Fruit fly (Drosophila melanogaster) whole organism, embryonic: Measurements from ENCODE around the gene Syt12.

Experiments
- Awh ChIP-seq: fragments of 200-800 bp; sonication (Bioruptor generic); IDR thresholded peaks from 2 replicates; pipeline ENCODE4, ENCODE4 v1.3.6; 2022; ENCODE audit warnings: missing biosample characterization, missing genetic modification characterization
- B-H2 ChIP-seq: fragments of 200-800 bp; sonication (Bioruptor generic); optimal IDR thresholded peaks from 2 replicates; lab custom pipeline; 2018; ENCODE audit warnings: missing biosample characterization, mild to moderate bottlenecking, missing genetic modification characterization
- Bteb2 ChIP-seq: fragments of 200-800 bp; sonication (Bioruptor generic); optimal IDR thresholded peaks from 2 replicates; lab custom pipeline; 2016; ENCODE audit warnings: missing biosample characterization, missing genetic modification characterization
- CG11085 ChIP-seq: fragments of 200-800 bp; sonication (Bioruptor generic); IDR thresholded peaks from 2 replicates; pipeline ENCODE4 v1.3.6; 2022; ENCODE audit warnings: missing biosample characterization, missing genetic modification characterization
- CG12071 ChIP-seq: fragments of 200-800 bp; sonication (Bioruptor generic); optimal IDR thresholded peaks from 3 replicates; lab custom pipeline; 2018; ENCODE audit warnings: missing biosample characterization, mild to moderate bottlenecking, missing genetic modification characterization
- CG13287 ChIP-seq: fragments of 200-800 bp; sonication (Bioruptor generic); IDR thresholded peaks from 2 replicates; pipeline ENCODE4 v1.3.6; 2022; ENCODE audit warnings: missing biosample characterization, missing genetic modification characterization; ENCODE audit not compliant: partially characterized antibody
- CG13894 ChIP-seq: fragments of 200-800 bp; sonication (Bioruptor generic); optimal IDR thresholded peaks from 3 replicates; lab custom pipeline; 2018; ENCODE audit warnings: missing biosample characterization, mild to moderate bottlenecking, missing genetic modification characterization, moderate library complexity
- CG15696 ChIP-seq: fragments of 200-800 bp; sonication (Bioruptor generic); optimal IDR thresholded peaks from 2 replicates; lab custom pipeline; 2019; ENCODE audit warnings: missing biosample characterization, mild to moderate bottlenecking, missing genetic modification characterization, moderate library complexity
- CG16779 ChIP-seq: fragments of 200-800 bp; sonication (Bioruptor generic); IDR thresholded peaks from 2 replicates; pipeline ENCODE4 v1.3.6; 2022; ENCODE audit warnings: missing biosample characterization, missing genetic modification characterization
- CG17361 ChIP-seq: fragments of 200-800 bp; sonication (Bioruptor generic); IDR thresholded peaks from 3 replicates; pipeline ENCODE4 v1.3.6; 2022; ENCODE audit warnings: missing biosample characterization, missing genetic modification characterization
- CG17385 ChIP-seq: fragments of 200-800 bp; sonication (Bioruptor generic); optimal IDR thresholded peaks from 3 replicates; lab custom pipeline; 2018; ENCODE audit warnings: missing biosample characterization, mild to moderate bottlenecking, missing genetic modification characterization
- CG18764 ChIP-seq: fragments of 200-800 bp; sonication (Bioruptor generic); optimal IDR thresholded peaks from 3 replicates; lab custom pipeline; 2016; ENCODE audit warnings: missing biosample characterization, missing genetic modification characterization
- CG2116 ChIP-seq: fragments of 200-800 bp; sonication (Bioruptor generic); optimal IDR thresholded peaks from 3 replicates; lab custom pipeline; 2018; ENCODE audit warnings: missing biosample characterization, mild to moderate bottlenecking, missing genetic modification characterization
- CG34422 ChIP-seq: fragments of 200-800 bp; sonication (Bioruptor generic); IDR thresholded peaks from 3 replicates; pipeline ENCODE4 v1.3.6; 2022; ENCODE audit warnings: missing biosample characterization, missing genetic modification characterization
- CG3847 ChIP-seq: fragments of 200-800 bp; sonication (Bioruptor generic); IDR thresholded peaks from 2 replicates; pipeline ENCODE4 v1.3.6; 2022; ENCODE audit warnings: missing biosample characterization, missing genetic modification characterization
- CG42726 ChIP-seq: fragments of 200-800 bp; sonication (Bioruptor generic); IDR thresholded peaks from 2 replicates; pipeline ENCODE4 v1.3.6; 2022; ENCODE audit warnings: missing biosample characterization, missing genetic modification characterization; ENCODE audit not compliant: partially characterized antibody
- CG4404 ChIP-seq: fragments of 200-800 bp; sonication (Bioruptor generic); IDR thresholded peaks from 2 replicates; pipeline ENCODE4 v1.3.6; 2022; ENCODE audit warnings: missing biosample characterization, missing genetic modification characterization
- CG4854 ChIP-seq: fragments of 200-800 bp; sonication (Bioruptor generic); optimal IDR thresholded peaks from 2 replicates; lab custom pipeline; 2016; ENCODE audit warnings: missing biosample characterization, missing genetic modification characterization, inconsistent platforms
- CG6654 ChIP-seq: fragments of 200-800 bp; sonication (Bioruptor generic); optimal IDR thresholded peaks from 2 replicates; lab custom pipeline; 2017; ENCODE audit warnings: missing biosample characterization, mild to moderate bottlenecking, missing genetic modification characterization
- CG6791 ChIP-seq: fragments of 200-800 bp; sonication (Bioruptor generic); IDR thresholded peaks from 3 replicates; pipeline ENCODE4 v1.3.6; 2022; ENCODE audit warnings: missing biosample characterization, missing genetic modification characterization; ENCODE audit not compliant: partially characterized antibody
- CG7271 ChIP-seq: fragments of 200-800 bp; sonication (Bioruptor generic); optimal IDR thresholded peaks from 2 replicates; lab custom pipeline; 2018; ENCODE audit warnings: missing biosample characterization, mild to moderate bottlenecking, missing genetic modification characterization, moderate library complexity
- CTCF ChIP-seq: fragments of 200-800 bp; sonication (Bioruptor generic); optimal IDR thresholded peaks from 2 replicates; lab custom pipeline; 2017; ENCODE audit warnings: missing biosample characterization, mild to moderate bottlenecking, missing genetic modification characterization, moderate library complexity
- Chrac-16 ChIP-seq: fragments of 200-800 bp; sonication (Bioruptor generic); optimal IDR thresholded peaks from 3 replicates; lab custom pipeline; 2016; ENCODE audit warnings: missing biosample characterization, missing genetic modification characterization
- Dll ChIP-seq: fragments of 200-800 bp; sonication (Bioruptor generic); IDR thresholded peaks from 4 replicates; pipeline ENCODE4 v1.3.6; 2022; ENCODE audit warnings: missing biosample characterization, missing genetic modification characterization; ENCODE audit not compliant: partially characterized antibody
- Dp ChIP-seq: fragments of 200-800 bp; sonication (Bioruptor generic); optimal IDR thresholded peaks from 2 replicates; lab custom pipeline; 2018; ENCODE audit warnings: missing biosample characterization, mild to moderate bottlenecking, missing genetic modification characterization, moderate library complexity
- Dref ChIP-seq: fragments of 200-800 bp; sonication (Bioruptor generic); IDR thresholded peaks from 2 replicates; pipeline ENCODE4 v1.3.6; 2022; ENCODE audit warnings: missing biosample characterization, missing genetic modification characterization
- Drgx ChIP-seq: fragments of 200-800 bp; sonication (Bioruptor generic); IDR thresholded peaks from 2 replicates; pipeline ENCODE4 v1.3.6; 2022; ENCODE audit warnings: missing biosample characterization, missing genetic modification characterization
- Hsf ChIP-seq: fragments of 200-800 bp; sonication (Bioruptor generic); optimal IDR thresholded peaks from 3 replicates; lab custom pipeline; 2016; ENCODE audit warnings: missing biosample characterization, missing genetic modification characterization
- Nf-YC ChIP-seq: fragments of 200-800 bp; optimal IDR thresholded peaks from 3 replicates; lab custom pipeline; 2019; ENCODE audit warnings: missing biosample characterization, mild to moderate bottlenecking, missing genetic modification characterization, moderate library complexity
- NfI ChIP-seq: fragments of 200-800 bp; sonication (Bioruptor generic); optimal IDR thresholded peaks from 3 replicates; lab custom pipeline; 2018; ENCODE audit warnings: missing biosample characterization, mild to moderate bottlenecking, missing genetic modification characterization, moderate library complexity
- Pdp1 ChIP-seq, 2 experiments: fragments of 200-800 bp; sonication (Bioruptor generic); optimal IDR thresholded peaks; 3 replicates each; lab custom pipeline; 2016; ENCODE audit warnings: missing biosample characterization in 2 of 2, missing genetic modification characterization in 2 of 2, mild to moderate bottlenecking in 1 of 2, moderate library complexity in 1 of 2
- Rx ChIP-seq: fragments of 200-800 bp; sonication (Bioruptor generic); IDR thresholded peaks from 2 replicates; pipeline ENCODE4 v1.3.6; 2022; ENCODE audit warnings: missing biosample characterization, missing genetic modification characterization
- chinmo ChIP-seq: fragments of 200-800 bp; sonication (Bioruptor generic); IDR thresholded peaks from 4 replicates; pipeline ENCODE4 v1.3.6; 2022; ENCODE audit warnings: missing biosample characterization, missing genetic modification characterization; ENCODE audit not compliant: partially characterized antibody
- ci ChIP-seq: fragments of 200-800 bp; sonication (Bioruptor generic); IDR thresholded peaks from 3 replicates; pipeline ENCODE4 v1.3.6; 2022; ENCODE audit warnings: missing biosample characterization, missing genetic modification characterization
- emc ChIP-seq: fragments of 200-800 bp; sonication (Bioruptor generic); optimal IDR thresholded peaks from 2 replicates; lab custom pipeline; 2016; ENCODE audit warnings: missing biosample characterization, missing genetic modification characterization
- ems ChIP-seq: fragments of 200-800 bp; sonication (Bioruptor generic); optimal IDR thresholded peaks from 3 replicates; lab custom pipeline; 2016; ENCODE audit warnings: missing biosample characterization, missing genetic modification characterization
- eyg ChIP-seq: fragments of 200-800 bp; sonication (Bioruptor generic); optimal IDR thresholded peaks from 3 replicates; lab custom pipeline; 2016; ENCODE audit warnings: missing biosample characterization, missing genetic modification characterization
- ftz-f1 ChIP-seq: fragments of 200-800 bp; sonication (Bioruptor generic); optimal IDR thresholded peaks from 2 replicates; lab custom pipeline; 2016; ENCODE audit warnings: missing biosample characterization, missing genetic modification characterization
- hbn ChIP-seq: fragments of 200-800 bp; sonication (Bioruptor generic); IDR thresholded peaks from 2 replicates; pipeline ENCODE4 v1.3.6; 2022; ENCODE audit warnings: missing biosample characterization, missing genetic modification characterization; ENCODE audit not compliant: partially characterized antibody
- mirr ChIP-seq: fragments of 200-800 bp; sonication (Bioruptor generic); optimal IDR thresholded peaks from 3 replicates; lab custom pipeline; 2018; ENCODE audit warnings: missing biosample characterization, mild to moderate bottlenecking, missing genetic modification characterization
- nau ChIP-seq: fragments of 200-800 bp; sonication (Bioruptor generic); optimal IDR thresholded peaks from 3 replicates; lab custom pipeline; 2017; ENCODE audit warnings: missing biosample characterization, mild to moderate bottlenecking, missing genetic modification characterization, missing genetic modification reagents
- nerfin-1 ChIP-seq: fragments of 200-800 bp; sonication (Bioruptor generic); optimal IDR thresholded peaks from 3 replicates; lab custom pipeline; 2019; ENCODE audit warnings: missing biosample characterization, mild to moderate bottlenecking, missing genetic modification characterization, moderate library complexity
- pnt ChIP-seq: fragments of 200-800 bp; sonication (Bioruptor generic); optimal IDR thresholded peaks from 3 replicates; lab custom pipeline; 2016; ENCODE audit warnings: missing biosample characterization, missing genetic modification characterization
- schlank ChIP-seq: fragments of 200-800 bp; sonication (Bioruptor generic); optimal IDR thresholded peaks from 2 replicates; lab custom pipeline; 2018; ENCODE audit warnings: missing biosample characterization, mild to moderate bottlenecking, missing genetic modification characterization
- sima ChIP-seq: fragments of 200-800 bp; sonication (Bioruptor generic); optimal IDR thresholded peaks from 2 replicates; lab custom pipeline; 2016; ENCODE audit warnings: missing biosample characterization, missing genetic modification characterization
- sob ChIP-seq: fragments of 200-800 bp; sonication (Bioruptor generic); IDR thresholded peaks from 2 replicates; pipeline ENCODE4 v1.3.6; 2022; ENCODE audit warnings: missing biosample characterization, missing genetic modification characterization
- ssp ChIP-seq: fragments of 200-800 bp; sonication (Bioruptor generic); IDR thresholded peaks from 2 replicates; pipeline ENCODE4 v1.3.6; 2022; ENCODE audit warnings: missing biosample characterization, missing genetic modification characterization
- tin ChIP-seq: fragments of 200-800 bp; sonication (Bioruptor generic); optimal IDR thresholded peaks from 3 replicates; lab custom pipeline; 2016; ENCODE audit warnings: missing biosample characterization, missing genetic modification characterization
- tio ChIP-seq: fragments of 200-800 bp; sonication (Bioruptor generic); optimal IDR thresholded peaks from 2 replicates; lab custom pipeline; 2017; ENCODE audit warnings: missing biosample characterization, missing genetic modification characterization, inconsistent platforms
- unc-4 ChIP-seq: fragments of 200-800 bp; sonication (Bioruptor generic); IDR thresholded peaks from 2 replicates; pipeline ENCODE4 v1.3.6; 2022; ENCODE audit warnings: missing biosample characterization, missing genetic modification characterization; ENCODE audit not compliant: partially characterized antibody

Gene Syt12

dm6 chrX:13395988-13396377 lies 36.9 kb downstream of the Syt12 start (continued):
- TF ChIP-seq Dp (GFP tag; lab: Kevin White, UChicago) (no peak), sob (GFP tag; lab: Robert Waterston, UW) (no peak), hbn (no peak), CG17385 (GFP tag; lab: Kevin White, UChicago) (no peak), Pdp1 (GFP tag; optimal IDR thresholded peaks at IDR 0.05; lab: Kevin White, UChicago) (no peak), pnt (GFP tag; lab: Kevin White, UChicago) (no peak), CG15696 (tag; lab: Kevin White, UChicago) (no peak), sima (GFP tag; lab: Kevin White, UChicago) (no peak), chinmo (GFP tag; lab: Robert Waterston, UW) (peak; percentile 97), Awh (GFP tag; lab: Robert Waterston, UW) (no peak), Dref (GFP tag; lab: Robert Waterston, UW) (0 out of 2 replicates have a peak, but pooled peaks have one; percentile 28), CG11085 (GFP tag; lab: Robert Waterston, UW) (no peak), CG13894 (tag; lab: Kevin White, UChicago) (peak; percentile 58), Bteb2 (GFP tag; lab: Kevin White, UChicago) (no peak), ssp (GFP tag; lab: Robert Waterston, UW) (no peak), CG34422 (GFP tag; lab: Robert Waterston, UW) (0 out of 3 replicates have a peak, but pooled peaks have one; percentile 25), B-H2 (GFP tag; lab: Kevin White, UChicago) (peak; percentile 49), Drgx (GFP tag; lab: Robert Waterston, UW) (peak; percentile 29; the same call in 1 of the 2 replicates), CG13287 (GFP tag; lab: Robert Waterston, UW) (peak; percentile 13; the same call in 1 of the 2 replicates), ci (GFP tag; lab: Robert Waterston, UW) (0 out of 3 replicates have a peak, but pooled peaks have one; percentile 47), emc (no peak), CG7271 (no peak), CTCF (GFP tag; lab: Kevin White, UChicago) (no peak), nerfin-1 (tag; lab: Kevin White, UChicago) (no peak), Nf-YC (no peak), Rx (GFP tag; lab: Robert Waterston, UW) (no peak), Chrac-16 (no peak)
- TF ChIP-seq, all 482 proteins: peak for 31

dm6 chrX:13396378-13397099 lies 37.5 kb downstream of the Syt12 start, which contains the start of gene Bcat:
Gene Bcat, plus strand, starts transcription at chrX:13396899.
- TF ChIP-seq CG16779 (GFP tag; lab: Robert Waterston, UW) = no peak
- TF ChIP-seq unc-4 (GFP tag; lab: Robert Waterston, UW) = no peak
- peak; percentile 13 for TF ChIP-seq schlank (tag; lab: Kevin White, UChicago)
- TF ChIP-seq mirr (GFP tag; lab: Kevin White, UChicago) = peak; percentile 16
- peak; percentile 52 for TF ChIP-seq tin (GFP tag; lab: Kevin White, UChicago)
- peak; percentile 93 for TF ChIP-seq CG17361 (GFP tag; lab: Robert Waterston, UW)
- no peak for TF ChIP-seq ems (GFP tag; lab: Kevin White, UChicago)
- peak; percentile 77 for TF ChIP-seq NfI
- TF ChIP-seq CG18764 (GFP tag; lab: Kevin White, UChicago) = peak; percentile 24
- TF ChIP-seq nau (GFP tag; lab: Kevin White, UChicago) = no peak
- no peak for TF ChIP-seq Bteb2 (GFP tag; lab: Kevin White, UChicago)
- no peak for TF ChIP-seq Dll (GFP tag; lab: Robert Waterston, UW)
- no peak for TF ChIP-seq eyg (GFP tag; lab: Kevin White, UChicago)
- TF ChIP-seq CG2116 (GFP tag; lab: Kevin White, UChicago) = peak; percentile 31
- peak; percentile 60 for TF ChIP-seq CG3847 (GFP tag; lab: Robert Waterston, UW)
- TF ChIP-seq CG4404 = 0 out of 2 replicates have a peak, but pooled peaks have one; percentile 25
- no peak for TF ChIP-seq ftz-f1 (GFP tag; lab: Kevin White, UChicago)
- TF ChIP-seq CG6654 (GFP tag; lab: Kevin White, UChicago) = peak; percentile 2
- no peak for TF ChIP-seq CG6791 (GFP tag; lab: Robert Waterston, UW)
- peak; percentile 21 for TF ChIP-seq Hsf (GFP tag; lab: Kevin White, UChicago)
- TF ChIP-seq tio (GFP tag; lab: Kevin White, UChicago) = peak; percentile 62
- TF ChIP-seq CG12071 = peak; percentile 9
- no peak for TF ChIP-seq CG4854 (GFP tag; lab: Kevin White, UChicago)
- no peak for TF ChIP-seq CG42726 (GFP tag; lab: Robert Waterston, UW)
